Worm (Caenorhabditis elegans) whole organism, L4 larva: ENCODE measurements around the gene C16B8.2.

Source experiments
- fkh-10 ChIP-seq: fragments of 150-350 bp; optimal IDR thresholded peaks from 2 replicates; lab custom pipeline; 2014; ENCODE audit warnings: missing biosample characterization, missing genetic modification reagents, missing genetic modification characterization
- jun-1 ChIP-seq: fragments of 150-350 bp; optimal IDR thresholded peaks from 2 replicates; lab custom pipeline; 2014; ENCODE audit warnings: missing biosample characterization, missing genetic modification reagents, missing genetic modification characterization
- pqm-1 ChIP-seq: sonication (generic microtip); optimal IDR thresholded peaks from 2 replicates; lab custom pipeline; 2017; ENCODE audit warnings: missing biosample characterization, missing genetic modification characterization
- snpc-4 ChIP-seq: fragments of 150-350 bp; optimal IDR thresholded peaks from 2 replicates; lab custom pipeline; 2014; ENCODE audit warnings: missing biosample characterization, missing genetic modification characterization

DNA sequence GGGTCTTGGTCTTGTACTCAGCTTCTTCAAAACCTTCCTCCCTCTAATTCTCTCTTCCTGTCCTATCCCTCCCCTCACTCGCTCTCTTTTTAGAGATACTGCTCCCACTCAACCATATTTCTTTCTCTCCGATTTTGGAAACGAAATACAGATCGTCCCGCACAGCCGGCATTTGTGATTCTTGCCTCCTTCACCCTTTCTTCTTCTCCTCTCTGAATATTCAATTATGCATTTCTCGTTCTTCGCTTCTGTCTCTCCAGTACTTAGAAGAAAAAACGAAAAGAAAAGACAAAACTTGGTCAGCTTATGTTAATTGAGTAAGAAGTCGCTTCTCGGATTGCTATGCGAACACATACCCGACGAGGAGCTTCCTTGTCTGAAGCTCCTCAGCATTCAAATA lies 24.7 kb upstream of the C16B8.2 start:
- TF ChIP-seq fkh-10 (GFP tag; lab: Kevin White, UChicago) (no peak), snpc-4 (tag; lab: Kevin White, UChicago) (no peak), jun-1 (tag; lab: Kevin White, UChicago) (no peak), pqm-1 (tag; lab: Kevin White, UChicago) (no peak)
